Fruit fly (Drosophila melanogaster) whole organism, adult: ENCODE data around the gene mRpL55.

ENCODE experiments used
- CG11617 ChIP-seq: fragments of 200-800 bp; sonication (Bioruptor generic); optimal IDR thresholded peaks from 2 replicates; lab custom pipeline; 2017; ENCODE audit warnings: mild to moderate bottlenecking, missing biosample characterization, missing genetic modification reagents, missing genetic modification characterization
- CG12768 ChIP-seq: fragments of 200-800 bp; sonication (Bioruptor generic); optimal IDR thresholded peaks from 2 replicates; lab custom pipeline; 2017; ENCODE audit warnings: missing biosample characterization, missing genetic modification characterization, mild to moderate bottlenecking, moderate library complexity, missing genetic modification reagents
- CG14711 ChIP-seq: fragments of 200-800 bp; sonication (Bioruptor generic); optimal IDR thresholded peaks from 2 replicates; lab custom pipeline; 2018; ENCODE audit warnings: missing biosample characterization, mild to moderate bottlenecking, missing genetic modification characterization, moderate library complexity
- CG1620 ChIP-seq: fragments of 200-800 bp; sonication (Bioruptor generic); optimal IDR thresholded peaks from 2 replicates; lab custom pipeline; 2016; ENCODE audit warnings: missing biosample characterization, missing genetic modification characterization
- CG33017 ChIP-seq: fragments of 200-800 bp; sonication (Bioruptor generic); optimal IDR thresholded peaks from 2 replicates; lab custom pipeline; 2018; ENCODE audit warnings: missing biosample characterization, mild to moderate bottlenecking, missing genetic modification characterization, moderate library complexity
- CG5204 ChIP-seq: fragments of 200-800 bp; sonication (Bioruptor generic); optimal IDR thresholded peaks from 2 replicates; lab custom pipeline; 2016; ENCODE audit warnings: missing biosample characterization, missing genetic modification characterization
- CG7045 ChIP-seq: fragments of 200-800 bp; sonication (Bioruptor generic); optimal IDR thresholded peaks from 2 replicates; lab custom pipeline; 2017; ENCODE audit warnings: missing biosample characterization, mild to moderate bottlenecking, missing genetic modification characterization
- CG7101 ChIP-seq: fragments of 200-800 bp; sonication (Bioruptor generic); optimal IDR thresholded peaks from 2 replicates; lab custom pipeline; 2018; ENCODE audit warnings: missing biosample characterization, mild to moderate bottlenecking, missing genetic modification characterization, moderate library complexity
- Clk ChIP-seq: fragments of 200-800 bp; sonication (Bioruptor generic); optimal IDR thresholded peaks from 2 replicates; lab custom pipeline; 2017; ENCODE audit warnings: missing biosample characterization, missing genetic modification characterization
- Crg-1 ChIP-seq: fragments of 200-800 bp; sonication (Bioruptor generic); optimal IDR thresholded peaks from 2 replicates; lab custom pipeline; 2016; ENCODE audit warnings: missing biosample characterization, missing genetic modification characterization
- Hr96 ChIP-seq: fragments of 200-800 bp; sonication (Bioruptor generic); optimal IDR thresholded peaks from 2 replicates; lab custom pipeline; 2016; ENCODE audit warnings: missing biosample characterization, missing genetic modification characterization
- Mnt ChIP-seq: fragments of 200-800 bp; sonication (Bioruptor generic); optimal IDR thresholded peaks from 2 replicates; lab custom pipeline; 2016; ENCODE audit warnings: missing biosample characterization, mild to moderate bottlenecking, missing genetic modification characterization
- bab1 ChIP-seq: fragments of 200-800 bp; sonication (Bioruptor generic); optimal IDR thresholded peaks from 3 replicates; lab custom pipeline; 2019; ENCODE audit warnings: missing biosample characterization, mild to moderate bottlenecking, missing genetic modification characterization, moderate library complexity
- cic ChIP-seq: fragments of 200-800 bp; sonication (Bioruptor generic); optimal IDR thresholded peaks from 2 replicates; lab custom pipeline; 2017; ENCODE audit warnings: missing biosample characterization, mild to moderate bottlenecking, missing genetic modification characterization, moderate library complexity
- cnc ChIP-seq, 2 experiments: fragments of >200 bp; optimal IDR thresholded peaks; 2 replicates each; lab custom pipeline; 2017
- kay ChIP-seq: fragments of 200-800 bp; sonication (Bioruptor generic); peaks from one replicate; lab custom pipeline; 2016; ENCODE audit warnings: missing biosample characterization, missing genetic modification characterization, borderline replicate concordance
- ovo ChIP-seq: fragments of 200-800 bp; sonication (Bioruptor generic); optimal IDR thresholded peaks from 2 replicates; lab custom pipeline; 2016; ENCODE audit warnings: missing biosample characterization, missing genetic modification characterization
- pad ChIP-seq: fragments of 200-800 bp; sonication (Bioruptor generic); optimal IDR thresholded peaks from 3 replicates; lab custom pipeline; 2017; ENCODE audit warnings: missing biosample characterization, missing genetic modification characterization, mild to moderate bottlenecking, moderate library complexity, missing genetic modification reagents
- tj ChIP-seq: fragments of 200-800 bp; sonication (Bioruptor generic); optimal IDR thresholded peaks from 3 replicates; lab custom pipeline; 2017; ENCODE audit warnings: missing biosample characterization, mild to moderate bottlenecking, missing genetic modification characterization, moderate library complexity
- toe ChIP-seq: fragments of 200-800 bp; sonication (Bioruptor generic); optimal IDR thresholded peaks from 2 replicates; lab custom pipeline; 2016; ENCODE audit warnings: missing biosample characterization, missing genetic modification characterization

Gene mRpL55

DNA sequence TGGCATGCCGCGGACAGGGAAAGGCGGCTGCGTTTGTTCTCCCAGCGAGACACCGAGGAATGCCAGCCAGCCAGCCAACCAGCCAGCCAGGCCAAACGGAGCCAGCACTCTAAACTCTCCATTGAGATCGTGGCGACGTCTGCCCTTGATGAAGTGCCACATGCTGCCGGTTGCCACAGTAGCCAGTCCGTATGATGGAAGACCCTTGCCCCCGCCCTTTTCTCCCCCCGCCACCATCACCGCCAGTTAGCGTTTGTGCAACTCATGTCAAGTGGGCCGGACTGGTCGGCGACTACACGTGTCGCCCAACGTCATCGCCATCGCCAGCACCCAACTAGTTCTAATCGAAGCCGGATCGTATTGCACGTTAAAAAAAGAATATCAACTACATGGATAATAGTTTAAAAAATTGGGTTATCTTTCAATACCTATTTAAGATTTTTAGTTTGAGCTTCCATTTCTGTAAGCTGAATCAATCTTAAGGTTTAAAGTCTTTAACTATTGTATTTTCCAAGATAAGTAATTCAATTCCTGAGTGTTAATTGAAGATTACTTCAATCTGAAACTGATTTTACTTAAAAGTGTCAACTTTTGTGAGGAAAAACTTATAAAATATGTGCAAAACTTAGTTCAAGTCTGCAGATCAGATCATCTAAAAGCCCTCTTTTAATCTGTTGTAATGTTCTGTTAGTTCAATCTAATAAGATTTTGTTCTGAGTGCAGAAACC lies 24.3 kb downstream of the mRpL55 start:
- TF ChIP-seq Hr96 (GFP tag; lab: Kevin White, UChicago) (no peak), cic (no peak), CG1620 (GFP tag; lab: Kevin White, UChicago) (no peak), bab1 (GFP tag; lab: Kevin White, UChicago) (no peak), CG12768 (GFP tag; lab: Kevin White, UChicago) (no peak)

DNA sequence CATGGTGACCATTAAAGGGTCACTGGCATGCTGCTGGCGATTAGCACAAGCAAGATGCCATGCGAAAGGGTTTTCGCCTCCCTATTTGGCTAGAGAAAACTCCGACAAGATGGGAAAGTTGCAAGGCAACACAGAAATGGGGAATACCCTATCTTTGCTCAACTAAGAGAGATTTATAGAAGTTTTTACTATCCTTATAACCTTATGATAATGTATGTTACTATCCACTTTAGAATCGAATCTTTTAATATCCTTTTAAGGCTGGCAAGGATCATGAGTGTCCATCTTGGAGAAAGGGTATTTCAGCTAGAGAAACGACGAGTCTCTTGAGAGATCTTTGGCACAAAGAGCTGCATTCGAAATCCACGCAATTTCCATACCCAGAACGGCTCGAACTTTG lies 25.0 kb downstream of the mRpL55 start:
- TF ChIP-seq CG1620 (GFP tag; lab: Kevin White, UChicago) (no peak), ovo (no peak), Hr96 (GFP tag; lab: Kevin White, UChicago) (no peak), toe (no peak), cic (no peak), CG14711 (tag; lab: Kevin White, UChicago) (no peak), bab1 (GFP tag; lab: Kevin White, UChicago) (no peak), cnc (optimal IDR thresholded peaks at IDR 0.05; lab: Kevin White, UChicago) (no peak), CG7045 (GFP tag; lab: Kevin White, UChicago) (no peak), kay (GFP tag; lab: Kevin White, UChicago) (no peak), CG7101 (tag; lab: Kevin White, UChicago) (no peak), CG12768 (GFP tag; lab: Kevin White, UChicago) (no peak), Clk (no peak), Mnt (no peak)

DNA sequence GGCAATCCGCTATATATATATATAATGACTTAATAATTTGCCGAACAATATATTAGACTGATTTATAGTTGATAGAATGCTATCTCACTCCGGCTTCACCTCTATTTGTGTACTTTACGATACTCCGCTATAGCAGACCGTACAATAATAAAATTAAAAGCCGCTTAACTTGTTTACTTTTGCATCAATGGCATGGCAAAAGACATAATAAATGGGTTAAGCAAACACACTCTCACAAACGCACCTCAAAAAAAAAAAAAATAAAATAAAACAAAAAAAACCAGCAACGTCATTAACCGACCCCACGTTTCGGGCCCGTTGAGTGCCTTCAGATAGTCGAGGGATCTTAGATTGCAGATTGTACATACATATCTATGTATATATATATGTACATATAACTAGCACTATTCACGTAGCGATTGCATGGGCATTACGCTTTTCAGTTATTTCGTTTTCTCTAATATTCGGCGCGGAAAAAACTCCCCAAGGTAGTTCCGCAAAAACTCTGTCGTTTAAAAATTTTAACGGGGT lies 26.8 kb downstream of the mRpL55 start:
- no peak for TF ChIP-seq bab1 (GFP tag; lab: Kevin White, UChicago)
- peak; percentile 88 for TF ChIP-seq kay (GFP tag; lab: Kevin White, UChicago)
- TF ChIP-seq Clk, result no peak
- peak; percentile 7 for TF ChIP-seq CG5204
- peak; percentile 53 for TF ChIP-seq CG12768 (GFP tag; lab: Kevin White, UChicago)
- TF ChIP-seq Hr96 (GFP tag; lab: Kevin White, UChicago), result no peak
- peak; percentile 17 for TF ChIP-seq CG11617 (GFP tag; lab: Kevin White, UChicago)
- TF ChIP-seq CG1620 (GFP tag; lab: Kevin White, UChicago), result peak; percentile 27
- TF ChIP-seq cic, result peak; percentile 20
- no peak for TF ChIP-seq CG14711 (tag; lab: Kevin White, UChicago)
- no peak for TF ChIP-seq pad (GFP tag; lab: Kevin White, UChicago)
- no peak for TF ChIP-seq CG33017
- TF ChIP-seq Crg-1 (GFP tag; lab: Kevin White, UChicago), result peak; percentile 52
- peak; percentile 62 for TF ChIP-seq ovo
- no peak for TF ChIP-seq cnc (optimal IDR thresholded peaks at IDR 0.05; lab: Kevin White, UChicago)
- no peak for TF ChIP-seq Mnt
- TF ChIP-seq CG7101 (tag; lab: Kevin White, UChicago), result no peak
- no peak for TF ChIP-seq CG7045 (GFP tag; lab: Kevin White, UChicago)
- TF ChIP-seq tj (GFP tag; lab: Kevin White, UChicago), result no peak
- no peak for TF ChIP-seq toe

DNA sequence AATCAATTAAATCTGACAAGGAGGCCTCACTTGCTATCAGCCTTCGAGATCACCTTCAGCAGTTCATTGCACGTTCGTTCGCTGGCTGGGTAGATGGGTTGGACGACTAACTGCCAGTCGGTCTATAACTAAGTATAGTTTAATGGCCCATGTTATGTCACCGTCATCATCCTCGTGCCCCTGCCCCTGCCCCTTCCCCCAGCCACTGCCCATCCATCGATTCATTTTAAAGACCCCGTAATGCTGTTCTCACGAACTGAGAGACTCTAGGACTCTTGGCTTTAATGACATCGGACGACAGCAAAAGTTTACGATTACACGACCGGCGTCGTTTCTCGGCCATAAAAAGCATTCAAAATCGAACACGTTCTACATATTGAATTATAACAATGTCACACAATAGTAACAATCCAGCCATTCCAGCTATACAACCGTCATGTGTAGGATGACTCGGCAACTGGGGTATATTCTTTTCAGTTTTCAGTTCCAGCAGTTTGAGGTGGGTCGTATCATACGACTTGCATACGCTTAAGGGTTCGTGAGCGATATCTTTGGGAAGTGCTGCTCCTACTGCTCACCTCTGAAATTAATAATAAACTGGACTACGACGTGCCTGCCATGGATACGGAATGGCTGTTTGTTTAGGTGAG lies 27.6 kb downstream of the mRpL55 start:
- peak; percentile 25 for TF ChIP-seq cic
- TF ChIP-seq Mnt, result no peak
- peak in 1 of 2 experiments; percentile 55 for TF ChIP-seq cnc (optimal IDR thresholded peaks at IDR 0.05; lab: Kevin White, UChicago)

DNA sequence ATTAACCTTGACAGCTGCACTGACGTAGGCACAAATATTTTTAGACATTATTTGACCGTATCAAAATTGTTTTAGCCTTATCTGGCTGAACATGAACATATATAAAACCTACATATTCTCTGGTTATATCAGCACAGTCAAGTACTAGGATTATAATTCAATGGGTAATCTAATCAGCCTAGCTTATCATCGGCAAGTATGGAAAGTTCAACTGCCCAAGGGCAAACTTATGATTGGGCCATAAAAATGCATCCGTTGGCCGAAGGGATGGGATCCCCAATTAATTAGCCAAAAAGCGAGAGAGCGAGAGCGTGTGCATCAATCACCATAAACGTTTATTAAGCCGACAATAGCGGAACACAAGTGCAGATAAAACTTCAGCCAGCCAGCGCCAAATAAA lies 29.2 kb downstream of the mRpL55 start:
- peak; percentile 2 for TF ChIP-seq cic
- no peak for TF ChIP-seq CG1620 (GFP tag; lab: Kevin White, UChicago)
- no peak for TF ChIP-seq pad (GFP tag; lab: Kevin White, UChicago)

DNA sequence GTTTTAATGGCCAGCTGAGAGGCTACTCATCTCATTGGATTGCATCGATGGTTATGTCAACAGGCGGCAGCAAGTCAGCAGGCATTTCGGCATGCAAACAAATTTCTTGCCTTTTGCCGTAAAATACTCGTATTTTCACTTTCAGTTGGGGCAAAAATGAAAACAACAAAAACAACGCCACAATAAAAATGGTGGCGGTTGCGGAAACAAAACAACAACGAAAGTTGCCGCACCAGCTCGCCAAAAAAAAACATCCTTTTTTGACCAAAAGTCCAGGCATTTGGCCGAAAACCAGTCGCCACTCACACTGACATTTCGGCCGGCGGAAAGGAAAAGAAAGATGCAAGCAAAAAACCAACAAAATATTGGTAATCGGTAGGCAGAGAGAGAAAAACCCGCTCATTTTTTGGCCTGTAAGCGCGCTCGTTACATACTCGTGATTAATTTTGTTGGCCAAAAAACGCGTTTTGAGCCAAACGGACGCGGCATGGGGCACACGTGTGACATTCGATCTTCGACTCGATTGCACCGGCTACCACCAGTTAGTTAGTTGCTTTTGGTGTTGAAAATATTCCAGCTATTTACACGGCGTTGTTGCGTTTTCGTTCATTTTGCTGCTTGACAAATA lies 30.6 kb downstream of the mRpL55 start:
- TF ChIP-seq CG7045 (GFP tag; lab: Kevin White, UChicago), result no peak
- no peak for TF ChIP-seq Crg-1 (GFP tag; lab: Kevin White, UChicago)
- TF ChIP-seq CG33017, result no peak
- no peak for TF ChIP-seq CG5204
- no peak for TF ChIP-seq cic
- TF ChIP-seq CG1620 (GFP tag; lab: Kevin White, UChicago), result no peak
- no peak for TF ChIP-seq pad (GFP tag; lab: Kevin White, UChicago)
- no peak for TF ChIP-seq CG7101 (tag; lab: Kevin White, UChicago)
- TF ChIP-seq kay (GFP tag; lab: Kevin White, UChicago), result no peak
- no peak for TF ChIP-seq CG11617 (GFP tag; lab: Kevin White, UChicago)
- TF ChIP-seq Mnt, result no peak
- TF ChIP-seq toe, result no peak
- TF ChIP-seq cnc (optimal IDR thresholded peaks at IDR 0.05; lab: Kevin White, UChicago), result no peak
- TF ChIP-seq bab1 (GFP tag; lab: Kevin White, UChicago), result no peak
